Worm (Caenorhabditis elegans): ENCODE data around the gene hcp-2.

ce11 chrV:9645507-9645906 lies at the start of gene hcp-2, which contains the start of gene atl-1:
- TF ChIP-seq tbx-2 (tag; optimal IDR thresholded peaks at IDR 0.05) (no peak), ets-4 (tag; optimal IDR thresholded peaks at IDR 0.05) (no peak), K09A11.1 (tag; optimal IDR thresholded peaks at IDR 0.05; ENCODE audit: insufficient read depth) (no peak), F13H6.1 (tag; optimal IDR thresholded peaks at IDR 0.05) (no peak), ceh-2 (tag; optimal IDR thresholded peaks at IDR 0.05) (no peak), ama-1 (optimal IDR thresholded peaks at IDR 0.05) (no peak), ceh-24 (tag; optimal IDR thresholded peaks at IDR 0.05) (no peak), ref-2 (tag; optimal IDR thresholded peaks at IDR 0.05) (no peak)

Data from whole organism, late embryonic.